Fruit fly (Drosophila melanogaster): ENCODE measurements around the gene koko.

The koko gene

DNA sequence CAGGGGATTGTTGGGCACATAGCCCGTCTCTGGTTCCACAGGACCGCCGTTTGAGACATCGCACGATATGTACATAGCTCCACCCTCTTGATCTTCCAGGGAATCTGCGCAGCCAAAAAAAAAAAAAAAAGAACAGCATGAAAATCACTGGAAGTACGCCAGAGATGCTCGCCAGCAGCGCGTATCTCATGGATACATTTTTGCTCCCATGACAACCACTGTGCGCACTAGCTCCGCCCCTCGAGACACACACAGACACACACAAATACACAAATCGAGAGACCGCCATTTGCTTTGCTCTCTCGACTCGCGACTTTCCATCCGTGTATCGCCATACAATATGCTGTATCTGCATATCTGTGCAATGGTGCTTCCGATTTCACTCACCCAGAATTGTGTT, 31.5 kb upstream of the koko start (continued):
- TF ChIP-seq gfzf (GFP tag; optimal IDR thresholded peaks at IDR 0.05) (no peak), sc (optimal IDR thresholded peaks at IDR 0.05) (no peak), sc (GFP tag; optimal IDR thresholded peaks at IDR 0.05) (no peak), Nf-YB (GFP tag; optimal IDR thresholded peaks at IDR 0.05) (peak; percentile 78), sens (GFP tag) (peak; percentile 81), seq (GFP tag; IDR thresholded peaks at IDR 0.05) (peak; percentile 55), h (optimal IDR thresholded peaks at IDR 0.05) (no peak), ara (GFP tag; IDR thresholded peaks at IDR 0.05) (0 out of 2 replicates have a peak, but pooled peaks have one; percentile 12), E2f1 (GFP tag; IDR thresholded peaks at IDR 0.05) (0 out of 2 replicates have a peak, but pooled peaks have one; percentile 19), CG11695 (GFP tag; IDR thresholded peaks at IDR 0.05) (no peak), dysf (GFP tag; IDR thresholded peaks at IDR 0.05) (0 out of 3 replicates have a peak, but pooled peaks have one; percentile 36), CG15073 (GFP tag; optimal IDR thresholded peaks at IDR 0.05) (no peak), CG2116 (GFP tag; optimal IDR thresholded peaks at IDR 0.05) (no peak), Awh (GFP tag; IDR thresholded peaks at IDR 0.05) (no peak), Hmx (GFP tag; optimal IDR thresholded peaks at IDR 0.05) (no peak), nmo (GFP tag; optimal IDR thresholded peaks at IDR 0.05) (no peak), sob (GFP tag; IDR thresholded peaks at IDR 0.05) (0 out of 2 replicates have a peak, but pooled peaks have one; percentile 29), CG14441 (GFP tag; IDR thresholded peaks at IDR 0.05) (0 out of 2 replicates have a peak, but pooled peaks have one; percentile 21), lbe (GFP tag; optimal IDR thresholded peaks at IDR 0.05) (no peak), Drgx (GFP tag; IDR thresholded peaks at IDR 0.05) (peak; percentile 62), grn (GFP tag; optimal IDR thresholded peaks at IDR 0.05) (no peak), Side (GFP tag; optimal IDR thresholded peaks at IDR 0.05) (no peak), her (GFP tag; optimal IDR thresholded peaks at IDR 0.05) (no peak), Six4 (GFP tag; optimal IDR thresholded peaks at IDR 0.05) (no peak), Dip2 (GFP tag; IDR thresholded peaks at IDR 0.05) (no peak)

DNA sequence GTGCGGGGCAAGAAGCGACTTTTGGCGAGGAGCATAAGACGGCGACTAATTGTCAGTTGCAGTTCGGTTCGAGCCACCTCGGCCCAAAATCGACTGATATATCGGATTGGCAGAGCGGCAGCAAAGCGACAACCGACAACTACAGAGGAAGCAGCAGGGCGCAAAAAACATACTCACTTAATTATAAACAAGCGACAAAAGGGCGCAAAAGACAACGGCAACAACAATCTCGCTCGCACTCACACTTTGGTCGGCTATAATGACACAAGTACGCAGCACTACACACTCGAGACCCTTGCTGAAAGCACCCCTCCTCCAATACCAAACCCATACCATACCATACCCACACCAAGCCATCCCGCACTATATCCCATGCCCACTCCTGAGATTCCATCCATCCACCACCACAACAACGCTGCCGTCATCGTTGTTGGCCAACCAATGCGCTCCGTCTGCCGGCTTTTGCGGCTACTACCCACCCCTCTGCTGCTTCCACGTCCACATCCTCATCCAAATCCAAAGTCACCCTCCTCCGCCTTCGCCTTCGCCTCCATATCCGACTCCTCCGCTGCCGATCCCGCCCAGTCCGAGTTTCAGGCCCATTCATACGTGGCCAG, 30.0 kb upstream of the koko start, which contains the start of gene gl:
gl (minus strand) TSS at position 51 of the 617 bp plus-strand sequence.
- no peak for TF ChIP-seq CG3281 (GFP tag; optimal IDR thresholded peaks at IDR 0.05)
- TF ChIP-seq ara (GFP tag; IDR thresholded peaks at IDR 0.05) = no peak
- no peak for TF ChIP-seq tup (GFP tag; optimal IDR thresholded peaks at IDR 0.05)
- no peak for TF ChIP-seq CG17361 (GFP tag; IDR thresholded peaks at IDR 0.05)
- no peak for TF ChIP-seq CG11696 (GFP tag; IDR thresholded peaks at IDR 0.05)
- no peak for TF ChIP-seq CG32767 (GFP tag; IDR thresholded peaks at IDR 0.05)
- TF ChIP-seq BEAF-32 (GFP tag; optimal IDR thresholded peaks at IDR 0.05) = no peak
- no peak for TF ChIP-seq CG7786 (GFP tag; optimal IDR thresholded peaks at IDR 0.05)
- TF ChIP-seq disco-r (GFP tag; optimal IDR thresholded peaks at IDR 0.05) = no peak
- TF ChIP-seq toy (GFP tag; IDR thresholded peaks at IDR 0.05) = no peak
- no peak for TF ChIP-seq Sin3A (optimal IDR thresholded peaks at IDR 0.05)
- TF ChIP-seq NK7.1 (GFP tag; optimal IDR thresholded peaks at IDR 0.05) = no peak
- TF ChIP-seq CG8290 (GFP tag; optimal IDR thresholded peaks at IDR 0.05) = no peak
- no peak for TF ChIP-seq CG8290 (tag; optimal IDR thresholded peaks at IDR 0.05)
- no peak for TF ChIP-seq B-H2 (GFP tag; optimal IDR thresholded peaks at IDR 0.05)
- TF ChIP-seq crol (GFP tag; IDR thresholded peaks at IDR 0.05) = peak; percentile 60
- no peak for TF ChIP-seq ind (GFP tag; optimal IDR thresholded peaks at IDR 0.05)
- TF ChIP-seq CG9817 (tag; optimal IDR thresholded peaks at IDR 0.05) = no peak
- TF ChIP-seq gt (GFP tag; IDR thresholded peaks at IDR 0.05) = no peak
- TF ChIP-seq pho (GFP tag; optimal IDR thresholded peaks at IDR 0.05) = no peak
- TF ChIP-seq sna (GFP tag; IDR thresholded peaks at IDR 0.05; ENCODE audit: partially characterized antibody) = no peak
- no peak for TF ChIP-seq CG7987 (GFP tag; optimal IDR thresholded peaks at IDR 0.05)
- no peak for TF ChIP-seq slp2 (GFP tag; optimal IDR thresholded peaks at IDR 0.05)
- TF ChIP-seq ranshi (GFP tag; IDR thresholded peaks at IDR 0.05) = no peak
- no peak for TF ChIP-seq CG18619 (GFP tag; optimal IDR thresholded peaks at IDR 0.05)
- TF ChIP-seq ac (GFP tag; optimal IDR thresholded peaks at IDR 0.05) = no peak
- no peak for TF ChIP-seq usp (GFP tag; optimal IDR thresholded peaks at IDR 0.05)
- TF ChIP-seq Mad (GFP tag; optimal IDR thresholded peaks at IDR 0.05) = no peak
- TF ChIP-seq luna (GFP tag; optimal IDR thresholded peaks at IDR 0.05) = no peak
- TF ChIP-seq Chrac-16 (GFP tag; optimal IDR thresholded peaks at IDR 0.05) = no peak
